Worm (Caenorhabditis elegans): ENCODE data around the gene csn-5.

Gene csn-5

ce11 chrIV:5650761-5651332 is 1.5 kb downstream of the csn-5 start:
- TF ChIP-seq ceh-36 (tag; optimal IDR thresholded peaks at IDR 0.05), result no peak
- no peak for TF ChIP-seq hmbx-1 (tag; optimal IDR thresholded peaks at IDR 0.05)
- TF ChIP-seq sea-1 (GFP tag; conservative IDR thresholded peaks at IDR 0.05), result no peak
- TF ChIP-seq ama-1 (optimal IDR thresholded peaks at IDR 0.05), result no peak
- TF ChIP-seq hnd-1 (tag; optimal IDR thresholded peaks at IDR 0.05), result no peak
- no peak for TF ChIP-seq pes-1 (GFP tag; IDR thresholded peaks at IDR 0.05)
- TF ChIP-seq tbx-11 (GFP tag; IDR thresholded peaks at IDR 0.05), result no peak
- TF ChIP-seq tbx-37 (GFP tag; conservative IDR thresholded peaks at IDR 0.05), result no peak
- TF ChIP-seq ets-7 (tag; optimal IDR thresholded peaks at IDR 0.05), result no peak
- TF ChIP-seq tra-4 (tag; optimal IDR thresholded peaks at IDR 0.05), result no peak
- TF ChIP-seq flt-1 (GFP tag; IDR thresholded peaks at IDR 0.05), result no peak
- TF ChIP-seq scrt-1 (GFP tag; IDR thresholded peaks at IDR 0.05), result no peak
- TF ChIP-seq hmg-4 (GFP tag; optimal IDR thresholded peaks at IDR 0.05), result no peak
- TF ChIP-seq F13C5.2 (tag; optimal IDR thresholded peaks at IDR 0.05), result no peak

- TF ChIP-seq tra-4 (tag; optimal IDR thresholded peaks at IDR 0.05), result no peak
- TF ChIP-seq pes-1 (GFP tag; IDR thresholded peaks at IDR 0.05), result no peak
- peak; percentile 27 for TF ChIP-seq ama-1 (optimal IDR thresholded peaks at IDR 0.05)
Observed at ce11 chrIV:5652811-5653483, 3.6 kb downstream of the csn-5 start.

ce11 chrIV:5653649-5654048 is 4.3 kb downstream of the csn-5 start, which contains the start of gene clec-178:
Gene clec-178, plus strand, starts transcription at chrIV:5653949.
- TF ChIP-seq F13C5.2 (tag; optimal IDR thresholded peaks at IDR 0.05), result no peak

ce11 chrIV:5654203-5654602 is 4.9 kb downstream of the csn-5 start:
- TF ChIP-seq ets-7 (tag; optimal IDR thresholded peaks at IDR 0.05) (no peak), hnd-1 (tag; optimal IDR thresholded peaks at IDR 0.05) (no peak), aly-1 (tag; optimal IDR thresholded peaks at IDR 0.05) (no peak), tra-4 (tag; optimal IDR thresholded peaks at IDR 0.05) (no peak), ceh-36 (tag; optimal IDR thresholded peaks at IDR 0.05) (no peak), sea-1 (GFP tag; conservative IDR thresholded peaks at IDR 0.05) (no peak), flt-1 (GFP tag; IDR thresholded peaks at IDR 0.05) (no peak), B0310.2 (tag; optimal IDR thresholded peaks at IDR 0.05) (no peak), hmbx-1 (tag; optimal IDR thresholded peaks at IDR 0.05) (no peak), pes-1 (GFP tag; IDR thresholded peaks at IDR 0.05) (no peak), tbx-37 (GFP tag; conservative IDR thresholded peaks at IDR 0.05) (no peak), ceh-13 (GFP tag; optimal IDR thresholded peaks at IDR 0.05) (no peak), hmg-4 (GFP tag; optimal IDR thresholded peaks at IDR 0.05) (no peak), ama-1 (optimal IDR thresholded peaks at IDR 0.05) (no peak), tbx-11 (GFP tag; IDR thresholded peaks at IDR 0.05) (no peak), F13C5.2 (tag; optimal IDR thresholded peaks at IDR 0.05) (no peak), scrt-1 (GFP tag; IDR thresholded peaks at IDR 0.05) (no peak)

- no peak for TF ChIP-seq ceh-36 (tag; optimal IDR thresholded peaks at IDR 0.05)
- TF ChIP-seq flt-1 (GFP tag; IDR thresholded peaks at IDR 0.05), result no peak
- TF ChIP-seq ama-1 (optimal IDR thresholded peaks at IDR 0.05), result no peak
- no peak for TF ChIP-seq B0310.2 (tag; optimal IDR thresholded peaks at IDR 0.05)
- TF ChIP-seq aly-1 (tag; optimal IDR thresholded peaks at IDR 0.05), result no peak
- no peak for TF ChIP-seq ets-7 (tag; optimal IDR thresholded peaks at IDR 0.05)
- TF ChIP-seq F13C5.2 (tag; optimal IDR thresholded peaks at IDR 0.05), result no peak
- TF ChIP-seq hmbx-1 (tag; optimal IDR thresholded peaks at IDR 0.05), result no peak
- TF ChIP-seq tbx-37 (GFP tag; conservative IDR thresholded peaks at IDR 0.05), result no peak
- TF ChIP-seq scrt-1 (GFP tag; IDR thresholded peaks at IDR 0.05), result no peak
- no peak for TF ChIP-seq ceh-13 (GFP tag; optimal IDR thresholded peaks at IDR 0.05)
- TF ChIP-seq pes-1 (GFP tag; IDR thresholded peaks at IDR 0.05), result no peak
Observed at ce11 chrIV:5654693-5655092, 5.4 kb downstream of the csn-5 start.

DNA sequence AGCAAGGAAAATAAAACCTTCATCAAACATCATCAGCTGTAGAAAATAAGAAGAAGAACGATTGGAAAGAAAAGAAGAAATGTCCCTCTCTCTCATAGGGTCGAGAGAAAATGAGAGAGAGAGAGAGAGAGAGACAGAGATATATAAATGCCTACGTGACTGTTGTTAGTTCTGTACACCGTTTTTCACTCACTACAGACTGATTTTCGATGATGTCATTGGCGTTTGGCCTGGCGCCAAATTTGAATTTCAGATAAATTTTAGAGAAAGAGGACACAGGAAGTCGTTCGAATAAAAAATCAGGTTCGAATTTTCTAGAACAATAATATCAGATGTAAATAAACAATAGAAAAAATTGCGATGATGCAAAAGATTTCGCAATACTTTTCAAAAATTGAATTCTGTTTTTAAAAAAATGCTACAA is 6.6 kb downstream of the csn-5 start:
- TF ChIP-seq tbx-37 (GFP tag; conservative IDR thresholded peaks at IDR 0.05), result no peak
- no peak for TF ChIP-seq ceh-36 (tag; optimal IDR thresholded peaks at IDR 0.05)
- TF ChIP-seq hnd-1 (tag; optimal IDR thresholded peaks at IDR 0.05), result no peak
- TF ChIP-seq ceh-13 (GFP tag; optimal IDR thresholded peaks at IDR 0.05), result no peak
- no peak for TF ChIP-seq B0310.2 (tag; optimal IDR thresholded peaks at IDR 0.05)
- TF ChIP-seq scrt-1 (GFP tag; IDR thresholded peaks at IDR 0.05), result no peak
- no peak for TF ChIP-seq sea-1 (GFP tag; conservative IDR thresholded peaks at IDR 0.05)
- no peak for TF ChIP-seq tbx-11 (GFP tag; IDR thresholded peaks at IDR 0.05)
- TF ChIP-seq hmg-4 (GFP tag; optimal IDR thresholded peaks at IDR 0.05), result no peak
- TF ChIP-seq aly-1 (tag; optimal IDR thresholded peaks at IDR 0.05), result no peak
- TF ChIP-seq hmbx-1 (tag; optimal IDR thresholded peaks at IDR 0.05), result no peak
- no peak for TF ChIP-seq pes-1 (GFP tag; IDR thresholded peaks at IDR 0.05)
- no peak for TF ChIP-seq F13C5.2 (tag; optimal IDR thresholded peaks at IDR 0.05)
- TF ChIP-seq flt-1 (GFP tag; IDR thresholded peaks at IDR 0.05), result no peak
- no peak for TF ChIP-seq ama-1 (optimal IDR thresholded peaks at IDR 0.05)
- TF ChIP-seq tra-4 (tag; optimal IDR thresholded peaks at IDR 0.05), result no peak
- no peak for TF ChIP-seq ets-7 (tag; optimal IDR thresholded peaks at IDR 0.05)

DNA sequence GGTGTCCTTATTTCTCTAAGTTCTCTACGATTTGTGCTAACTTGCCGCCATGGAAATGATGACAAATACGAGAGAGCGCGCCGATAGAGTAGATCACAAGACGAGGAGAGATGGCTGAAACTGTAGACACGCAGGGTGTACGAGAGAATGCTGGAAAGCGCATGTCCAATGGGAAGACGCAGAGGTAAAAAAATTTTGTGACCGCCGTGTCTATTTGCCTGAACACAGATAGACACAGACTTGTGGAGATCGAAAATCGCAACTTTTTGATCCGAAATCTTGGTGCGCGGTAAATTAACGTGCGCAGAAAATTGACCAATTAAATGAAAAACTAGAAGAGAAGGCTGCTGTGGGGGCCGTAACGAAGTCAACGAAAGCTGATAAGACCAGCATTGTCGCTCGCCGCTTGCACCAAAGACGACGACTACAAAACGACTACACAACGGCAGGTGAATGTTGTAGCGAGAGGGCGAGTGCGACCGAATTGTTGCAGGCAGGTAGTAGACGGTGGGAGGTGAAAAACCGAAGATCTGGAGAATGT is 7.9 kb downstream of the csn-5 start:
- TF ChIP-seq tbx-11 (GFP tag; IDR thresholded peaks at IDR 0.05) (no peak), tbx-37 (GFP tag; conservative IDR thresholded peaks at IDR 0.05) (no peak), sea-1 (GFP tag; conservative IDR thresholded peaks at IDR 0.05) (no peak), tra-4 (tag; optimal IDR thresholded peaks at IDR 0.05) (no peak), hmbx-1 (tag; optimal IDR thresholded peaks at IDR 0.05) (no peak), B0310.2 (tag; optimal IDR thresholded peaks at IDR 0.05) (no peak), F13C5.2 (tag; optimal IDR thresholded peaks at IDR 0.05) (no peak), aly-1 (tag; optimal IDR thresholded peaks at IDR 0.05) (no peak), ceh-36 (tag; optimal IDR thresholded peaks at IDR 0.05) (no peak), hmg-4 (GFP tag; optimal IDR thresholded peaks at IDR 0.05) (no peak), hnd-1 (tag; optimal IDR thresholded peaks at IDR 0.05) (no peak)
